Fruit fly (Drosophila melanogaster) whole organism, embryonic: Measurements from ENCODE around the gene Qsox2.

ENCODE experiments used
- BEAF-32 ChIP-seq: fragments of 200-800 bp; sonication (Bioruptor generic); optimal IDR thresholded peaks from 3 replicates; lab custom pipeline; 2017; ENCODE audit warnings: missing biosample characterization, missing genetic modification characterization, mild to moderate bottlenecking, moderate library complexity, missing genetic modification reagents
- BtbVII ChIP-seq: fragments of 200-800 bp; sonication (Bioruptor generic); optimal IDR thresholded peaks from 3 replicates; lab custom pipeline; 2017; ENCODE audit warnings: missing biosample characterization, mild to moderate bottlenecking, missing genetic modification characterization
- CG10209 ChIP-seq: fragments of 200-800 bp; sonication (Bioruptor generic); optimal IDR thresholded peaks from 3 replicates; lab custom pipeline; 2017; ENCODE audit warnings: missing biosample characterization, mild to moderate bottlenecking, missing genetic modification characterization, missing genetic modification reagents
- CG10274 ChIP-seq: fragments of 200-800 bp; sonication (Bioruptor generic); optimal IDR thresholded peaks from 3 replicates; lab custom pipeline; 2017; ENCODE audit warnings: missing biosample characterization, mild to moderate bottlenecking, missing genetic modification characterization
- CG10366 ChIP-seq: fragments of 200-800 bp; sonication (Bioruptor generic); IDR thresholded peaks from 2 replicates; pipeline ENCODE4 v1.3.6; 2022; ENCODE audit warnings: missing biosample characterization, missing genetic modification characterization
- CG10462 ChIP-seq: fragments of 200-800 bp; sonication (Bioruptor generic); optimal IDR thresholded peaks from 2 replicates; lab custom pipeline; 2016; ENCODE audit warnings: missing biosample characterization, missing genetic modification characterization
- CG11398 ChIP-seq: fragments of 200-800 bp; sonication (Bioruptor generic); optimal IDR thresholded peaks from 2 replicates; lab custom pipeline; 2016; ENCODE audit warnings: missing biosample characterization, missing genetic modification characterization
- CG11560 ChIP-seq: fragments of 200-800 bp; sonication (Bioruptor generic); IDR thresholded peaks from 3 replicates; pipeline ENCODE4 v1.3.6; 2022; ENCODE audit warnings: missing biosample characterization, missing genetic modification characterization
- CG12942 ChIP-seq: fragments of 200-800 bp; sonication (Bioruptor generic); optimal IDR thresholded peaks from 3 replicates; lab custom pipeline; 2016; ENCODE audit warnings: missing biosample characterization, missing genetic modification characterization
- CG13287 ChIP-seq: fragments of 200-800 bp; sonication (Bioruptor generic); IDR thresholded peaks from 2 replicates; pipeline ENCODE4 v1.3.6; 2022; ENCODE audit warnings: missing biosample characterization, missing genetic modification characterization; ENCODE audit not compliant: partially characterized antibody
- CG13424 ChIP-seq: fragments of 200-800 bp; sonication (Bioruptor generic); optimal IDR thresholded peaks from 2 replicates; lab custom pipeline; 2019; ENCODE audit warnings: missing biosample characterization, mild to moderate bottlenecking, missing genetic modification characterization, moderate library complexity
- CG14710 ChIP-seq: fragments of 200-800 bp; sonication (Bioruptor generic); optimal IDR thresholded peaks from 3 replicates; lab custom pipeline; 2019; ENCODE audit warnings: missing biosample characterization, mild to moderate bottlenecking, missing genetic modification characterization, moderate library complexity
- CG14860 ChIP-seq: fragments of 200-800 bp; sonication (Bioruptor generic); IDR thresholded peaks from 3 replicates; pipeline ENCODE4 v1.3.6; 2022; ENCODE audit warnings: missing biosample characterization, missing genetic modification characterization; ENCODE audit not compliant: partially characterized antibody
- CG1529 ChIP-seq: fragments of 200-800 bp; sonication (Bioruptor generic); optimal IDR thresholded peaks from 3 replicates; lab custom pipeline; 2018; ENCODE audit warnings: missing biosample characterization, missing genetic modification characterization
- CG1602 ChIP-seq: fragments of 200-800 bp; sonication (Bioruptor generic); optimal IDR thresholded peaks from 3 replicates; lab custom pipeline; 2016; ENCODE audit warnings: missing biosample characterization, missing genetic modification characterization
- CG16863 ChIP-seq: fragments of 200-800 bp; sonication (Bioruptor generic); optimal IDR thresholded peaks from 3 replicates; lab custom pipeline; 2016; ENCODE audit warnings: missing biosample characterization, missing genetic modification characterization
- CG17359 ChIP-seq: fragments of 200-800 bp; sonication (Bioruptor generic); optimal IDR thresholded peaks from 3 replicates; lab custom pipeline; 2018; ENCODE audit warnings: missing biosample characterization, mild to moderate bottlenecking, missing genetic modification characterization, moderate library complexity
- CG2199 ChIP-seq: fragments of 200-800 bp; sonication (Bioruptor generic); IDR thresholded peaks from 3 replicates; pipeline ENCODE4 v1.3.6; 2022; ENCODE audit warnings: missing biosample characterization, missing genetic modification characterization
- CG30020 ChIP-seq: fragments of 200-800 bp; optimal IDR thresholded peaks from 2 replicates; lab custom pipeline; 2019; ENCODE audit warnings: missing biosample characterization, mild to moderate bottlenecking, missing genetic modification characterization, moderate library complexity
- CG34422 ChIP-seq: fragments of 200-800 bp; sonication (Bioruptor generic); IDR thresholded peaks from 3 replicates; pipeline ENCODE4 v1.3.6; 2022; ENCODE audit warnings: missing biosample characterization, missing genetic modification characterization
- CG3726 ChIP-seq: fragments of 200-800 bp; sonication (Bioruptor generic); IDR thresholded peaks from 3 replicates; pipeline ENCODE4, ENCODE4 v1.3.6; 2022; ENCODE audit warnings: missing biosample characterization, missing genetic modification characterization
- CG4730 ChIP-seq: fragments of 200-800 bp; sonication (Bioruptor generic); IDR thresholded peaks from 2 replicates; pipeline ENCODE4 v1.3.6; 2022; ENCODE audit warnings: missing biosample characterization, missing genetic modification characterization
- CG4854 ChIP-seq: fragments of 200-800 bp; sonication (Bioruptor generic); optimal IDR thresholded peaks from 2 replicates; lab custom pipeline; 2016; ENCODE audit warnings: missing biosample characterization, missing genetic modification characterization, inconsistent platforms
- CG6654 ChIP-seq: fragments of 200-800 bp; sonication (Bioruptor generic); optimal IDR thresholded peaks from 2 replicates; lab custom pipeline; 2017; ENCODE audit warnings: missing biosample characterization, mild to moderate bottlenecking, missing genetic modification characterization
- CG6689 ChIP-seq: fragments of 200-800 bp; sonication (Bioruptor generic); IDR thresholded peaks from 2 replicates; pipeline ENCODE4 v1.3.6; 2022; ENCODE audit warnings: missing biosample characterization, missing genetic modification characterization
- CG8924 ChIP-seq: fragments of 200-800 bp; optimal IDR thresholded peaks from 3 replicates; lab custom pipeline; 2019; ENCODE audit warnings: missing biosample characterization, mild to moderate bottlenecking, missing genetic modification characterization, moderate library complexity
- CG8944 ChIP-seq: fragments of 200-800 bp; sonication (Bioruptor generic); optimal IDR thresholded peaks from 3 replicates; lab custom pipeline; 2016; ENCODE audit warnings: missing biosample characterization, missing genetic modification characterization
- Camta ChIP-seq: fragments of 200-800 bp; sonication (Bioruptor generic); optimal IDR thresholded peaks from 2 replicates; lab custom pipeline; 2016; ENCODE audit warnings: missing biosample characterization, missing genetic modification characterization
- Dip3 ChIP-seq: fragments of 200-800 bp; sonication (Bioruptor generic); optimal IDR thresholded peaks from 3 replicates; lab custom pipeline; 2016; ENCODE audit warnings: missing biosample characterization, missing genetic modification characterization
- ERR ChIP-seq: fragments of 200-800 bp; sonication (Bioruptor generic); optimal IDR thresholded peaks from 2 replicates; lab custom pipeline; 2016; ENCODE audit warnings: missing biosample characterization, missing genetic modification characterization
- HLH3B ChIP-seq: fragments of 200-800 bp; sonication (Bioruptor generic); IDR thresholded peaks from 2 replicates; pipeline ENCODE4 v1.3.6; 2022; ENCODE audit warnings: missing biosample characterization, missing genetic modification characterization
- NC2β ChIP-seq: fragments of 200-800 bp; sonication (Bioruptor generic); optimal IDR thresholded peaks from 2 replicates; lab custom pipeline; 2016; ENCODE audit warnings: missing biosample characterization, missing genetic modification characterization
- NFAT ChIP-seq: fragments of 200-800 bp; sonication (Bioruptor generic); IDR thresholded peaks from 2 replicates; pipeline ENCODE4 v1.3.6; 2022; ENCODE audit warnings: missing biosample characterization, missing genetic modification characterization
- NfI ChIP-seq: fragments of 200-800 bp; sonication (Bioruptor generic); optimal IDR thresholded peaks from 3 replicates; lab custom pipeline; 2018; ENCODE audit warnings: missing biosample characterization, mild to moderate bottlenecking, missing genetic modification characterization, moderate library complexity
- Rx ChIP-seq: fragments of 200-800 bp; sonication (Bioruptor generic); IDR thresholded peaks from 2 replicates; pipeline ENCODE4 v1.3.6; 2022; ENCODE audit warnings: missing biosample characterization, missing genetic modification characterization
- Scr ChIP-seq: fragments of 200-800 bp; sonication (Bioruptor generic); IDR thresholded peaks from 2 replicates; pipeline ENCODE4 v1.3.6; 2022; ENCODE audit warnings: missing biosample characterization, missing genetic modification characterization; ENCODE audit not compliant: partially characterized antibody
- Ssrp ChIP-seq: fragments of 200-800 bp; sonication (Bioruptor generic); optimal IDR thresholded peaks from 2 replicates; lab custom pipeline; 2018; ENCODE audit warnings: missing biosample characterization, mild to moderate bottlenecking, missing genetic modification characterization, moderate library complexity
- al ChIP-seq: fragments of 200-800 bp; sonication (Bioruptor generic); IDR thresholded peaks from 2 replicates; pipeline ENCODE4 v1.3.6; 2022; ENCODE audit warnings: missing biosample characterization, missing genetic modification characterization
- az2 ChIP-seq: fragments of 200-800 bp; sonication (Bioruptor generic); optimal IDR thresholded peaks from 3 replicates; lab custom pipeline; 2016; ENCODE audit warnings: missing biosample characterization, missing genetic modification characterization
- bigmax ChIP-seq: fragments of 200-800 bp; sonication (Bioruptor generic); optimal IDR thresholded peaks from 2 replicates; lab custom pipeline; 2018; ENCODE audit warnings: missing biosample characterization, mild to moderate bottlenecking, missing genetic modification characterization
- gt ChIP-seq: fragments of 200-800 bp; sonication (Bioruptor generic); IDR thresholded peaks from 2 replicates; pipeline ENCODE4 v1.3.6; 2022; ENCODE audit warnings: missing biosample characterization, missing genetic modification characterization
- lbe ChIP-seq: fragments of 200-800 bp; sonication (Bioruptor generic); optimal IDR thresholded peaks from 2 replicates; lab custom pipeline; 2016; ENCODE audit warnings: missing biosample characterization, mild to moderate bottlenecking, missing genetic modification characterization
- lilli ChIP-seq: fragments of 200-800 bp; sonication (Bioruptor generic); optimal IDR thresholded peaks from 3 replicates; lab custom pipeline; 2016; ENCODE audit warnings: missing biosample characterization, missing genetic modification characterization
- nau ChIP-seq: fragments of 200-800 bp; sonication (Bioruptor generic); optimal IDR thresholded peaks from 3 replicates; lab custom pipeline; 2017; ENCODE audit warnings: missing biosample characterization, mild to moderate bottlenecking, missing genetic modification characterization, missing genetic modification reagents
- nerfin-1 ChIP-seq: fragments of 200-800 bp; sonication (Bioruptor generic); optimal IDR thresholded peaks from 3 replicates; lab custom pipeline; 2019; ENCODE audit warnings: missing biosample characterization, mild to moderate bottlenecking, missing genetic modification characterization, moderate library complexity
- p53 ChIP-seq: fragments of 200-800 bp; sonication (Bioruptor generic); optimal IDR thresholded peaks from 2 replicates; lab custom pipeline; 2016; ENCODE audit warnings: missing biosample characterization, missing genetic modification characterization
- pho ChIP-seq: fragments of 200-800 bp; sonication (Bioruptor generic); optimal IDR thresholded peaks from 2 replicates; lab custom pipeline; 2016; ENCODE audit warnings: missing biosample characterization, missing genetic modification characterization
- pnt ChIP-seq: fragments of 200-800 bp; sonication (Bioruptor generic); optimal IDR thresholded peaks from 3 replicates; lab custom pipeline; 2016; ENCODE audit warnings: missing biosample characterization, missing genetic modification characterization
- pum ChIP-seq: fragments of 200-800 bp; sonication (Bioruptor generic); optimal IDR thresholded peaks from 2 replicates; lab custom pipeline; 2016; ENCODE audit warnings: missing biosample characterization, missing genetic modification characterization
- stc ChIP-seq: fragments of 200-800 bp; sonication (Bioruptor generic); IDR thresholded peaks from 2 replicates; pipeline ENCODE4 v1.3.6; 2022; ENCODE audit warnings: missing biosample characterization, missing genetic modification characterization
- vfl ChIP-seq: fragments of 200-800 bp; sonication (Bioruptor generic); optimal IDR thresholded peaks from 2 replicates; lab custom pipeline; 2016; ENCODE audit warnings: missing biosample characterization, missing genetic modification characterization
- wdn ChIP-seq: fragments of 200-800 bp; sonication (Bioruptor generic); IDR thresholded peaks from 2 replicates; pipeline ENCODE4 v1.3.6; 2022; ENCODE audit warnings: missing biosample characterization, missing genetic modification characterization
- yki ChIP-seq: fragments of >200 bp; optimal IDR thresholded peaks from 3 replicates; lab custom pipeline; 2018

The Qsox2 gene

dm6 chr3R:21864992-21865391 is 48.6 kb upstream of the Qsox2 start, which contains the start of gene lsn (continued):
- TF ChIP-seq CG34422 (GFP tag; lab: Robert Waterston, UW): no peak
- 0 out of 2 replicates have a peak, but pooled peaks have one; percentile 11 for TF ChIP-seq stc (GFP tag; lab: Robert Waterston, UW)
- no peak for TF ChIP-seq CG10462 (GFP tag; lab: Kevin White, UChicago)
- TF ChIP-seq al (GFP tag; lab: Robert Waterston, UW): no peak
- TF ChIP-seq nau (GFP tag; lab: Kevin White, UChicago): peak; percentile 35
- no peak for TF ChIP-seq CG2199 (GFP tag; lab: Robert Waterston, UW)
- no peak for TF ChIP-seq CG14710 (tag; lab: Kevin White, UChicago)
- no peak for TF ChIP-seq Ssrp (tag; lab: Kevin White, UChicago)
- no peak for TF ChIP-seq CG10366
- TF ChIP-seq CG4854: no peak
- TF ChIP-seq CG6689: no peak
- peak; percentile 13 for TF ChIP-seq BEAF-32 (GFP tag; lab: Kevin White, UChicago)
- TF ChIP-seq pho: no peak
- no peak for TF ChIP-seq Rx (GFP tag; lab: Robert Waterston, UW)
- no peak for TF ChIP-seq pum (GFP tag; lab: Kevin White, UChicago)
- TF ChIP-seq CG12942 (GFP tag; lab: Kevin White, UChicago): no peak
- TF ChIP-seq vfl (GFP tag; lab: Kevin White, UChicago): no peak
- TF ChIP-seq pnt: no peak
- no peak for TF ChIP-seq CG6654 (GFP tag; lab: Kevin White, UChicago)
- no peak for TF ChIP-seq CG13287 (GFP tag; lab: Robert Waterston, UW)
- no peak for TF ChIP-seq CG16863 (GFP tag; lab: Kevin White, UChicago)
- TF ChIP-seq CG30020 (tag; lab: Kevin White, UChicago): no peak
- no peak for TF ChIP-seq CG10274 (GFP tag; lab: Kevin White, UChicago)
- no peak for TF ChIP-seq CG11398 (GFP tag; lab: Kevin White, UChicago)
- TF ChIP-seq lbe (GFP tag; lab: Kevin White, UChicago): peak; percentile 6
- TF ChIP-seq CG1529 (GFP tag; lab: Kevin White, UChicago): peak; percentile 45
- no peak for TF ChIP-seq CG11560 (tag; lab: Robert Waterston, UW)
- TF ChIP-seq gt (GFP tag; lab: Robert Waterston, UW): no peak
- TF ChIP-seq CG8944: no peak
- TF ChIP-seq CG10209 (GFP tag; lab: Kevin White, UChicago): peak; percentile 25
- no peak for TF ChIP-seq CG4730 (GFP tag; lab: Robert Waterston, UW)
- no peak for TF ChIP-seq p53 (GFP tag; lab: Kevin White, UChicago)
- no peak for TF ChIP-seq NC2β
- no peak for TF ChIP-seq Camta
- no peak for TF ChIP-seq CG1602
- TF ChIP-seq CG17359 (tag; lab: Kevin White, UChicago): no peak
- TF ChIP-seq CG8924: no peak
- TF ChIP-seq az2 (GFP tag; lab: Kevin White, UChicago): no peak
- no peak for TF ChIP-seq ERR
- no peak for TF ChIP-seq yki (lab: Kevin White, UChicago)
- peak; percentile 20 for TF ChIP-seq nerfin-1 (tag; lab: Kevin White, UChicago)
- no peak for TF ChIP-seq Scr (GFP tag; lab: Robert Waterston, UW)
- TF ChIP-seq bigmax (GFP tag; lab: Kevin White, UChicago): no peak
- no peak for TF ChIP-seq NfI (GFP tag; lab: Kevin White, UChicago)
- no peak for TF ChIP-seq lilli (GFP tag; lab: Kevin White, UChicago)
- TF ChIP-seq HLH3B: no peak
- no peak for TF ChIP-seq NFAT (GFP tag; lab: Robert Waterston, UW)
- TF ChIP-seq BtbVII (GFP tag; lab: Kevin White, UChicago): no peak
- TF ChIP-seq CG14860 (GFP tag; lab: Robert Waterston, UW): no peak
- TF ChIP-seq wdn (GFP tag; lab: Robert Waterston, UW): no peak
- peak; percentile 29 for TF ChIP-seq CG13424
- no peak for TF ChIP-seq Dip3 (GFP tag; lab: Kevin White, UChicago)
- no peak for TF ChIP-seq CG3726
